Worm (Caenorhabditis elegans) whole organism, early embryonic: Measurements from ENCODE around the gene dhs-30.

Source experiments
- B0310.2 ChIP-seq: sonication (generic microtip); optimal IDR thresholded peaks from 2 replicates; lab custom pipeline; 2016; ENCODE audit warnings: mild to moderate bottlenecking, missing genetic modification characterization, missing compliant biosample characterization
- ama-1 ChIP-seq: fragments of 150-350 bp; optimal IDR thresholded peaks from 2 replicates; lab custom pipeline; 2014
- ceh-13 ChIP-seq: fragments of 200-800 bp; sonication (Bioruptor generic); optimal IDR thresholded peaks from 2 replicates; lab custom pipeline; 2018; ENCODE audit warnings: mild to moderate bottlenecking, missing genetic modification characterization, missing compliant biosample characterization
- ceh-36 ChIP-seq: sonication (generic microtip); optimal IDR thresholded peaks from 2 replicates; lab custom pipeline; 2016; ENCODE audit warnings: missing genetic modification characterization, inconsistent platforms, missing compliant biosample characterization
- pes-1 ChIP-seq: fragments of 200-800 bp; sonication (Bioruptor generic); IDR thresholded peaks from 2 replicates; pipeline ENCODE4 v1.3.6; 2022; ENCODE audit warnings: missing genetic modification reagents, missing genetic modification characterization, missing compliant biosample characterization
- tbx-37 ChIP-seq: fragments of 200-800 bp; sonication (Bioruptor generic); conservative IDR thresholded peaks from 2 replicates; pipeline ENCODE4 v1.3.6; 2022; ENCODE audit warnings: missing genetic modification reagents, missing genetic modification characterization, missing compliant biosample characterization
- tra-4 ChIP-seq: sonication (generic microtip); optimal IDR thresholded peaks from 2 replicates; lab custom pipeline; 2017; ENCODE audit warnings: missing genetic modification characterization, missing compliant biosample characterization

- TF ChIP-seq tra-4 (no peak), ama-1 (lab: Kevin White, UChicago) (no peak), ceh-36 (no peak), tbx-37 (GFP tag; lab: Robert Waterston, UW) (no peak), B0310.2 (tag; lab: Kevin White, UChicago) (no peak), ceh-13 (GFP tag; lab: Kevin White, UChicago) (no peak), pes-1 (GFP tag; lab: Robert Waterston, UW) (no peak)
Observed at ce11 chrX:17247260-17247659, 11.6 kb upstream of the dhs-30 start.
